Fruit fly (Drosophila melanogaster) whole organism, embryonic: Measurements from ENCODE around the gene CG3632.
A peak's percentile ranks its signal among the peaks of the same experiment; 100 is the strongest.

Experiments used
- CG13775 ChIP-seq: fragments of 200-800 bp; sonication (Bioruptor generic); optimal IDR thresholded peaks from 3 replicates; lab custom pipeline; 2017; ENCODE audit warnings: missing biosample characterization, mild to moderate bottlenecking, missing genetic modification characterization
- CG17612 ChIP-seq: fragments of 200-800 bp; sonication (Bioruptor generic); IDR thresholded peaks from 2 replicates; pipeline ENCODE4 v1.3.6; 2022; ENCODE audit warnings: missing biosample characterization, missing genetic modification characterization
- CG1832 ChIP-seq: fragments of 200-800 bp; sonication (Bioruptor generic); optimal IDR thresholded peaks from 2 replicates; lab custom pipeline; 2017; ENCODE audit warnings: missing biosample characterization, mild to moderate bottlenecking, missing genetic modification characterization, inconsistent platforms
- CG31224 ChIP-seq: fragments of 200-800 bp; sonication (Bioruptor generic); IDR thresholded peaks from 2 replicates; pipeline ENCODE4 v1.3.6; 2022; ENCODE audit warnings: missing biosample characterization, missing genetic modification characterization
- CG5953 ChIP-seq: fragments of 200-800 bp; sonication (Bioruptor generic); IDR thresholded peaks from 2 replicates; pipeline ENCODE4 v1.3.6; 2022; ENCODE audit warnings: missing biosample characterization, missing genetic modification characterization
- CG8944 ChIP-seq: fragments of 200-800 bp; sonication (Bioruptor generic); optimal IDR thresholded peaks from 3 replicates; lab custom pipeline; 2016; ENCODE audit warnings: missing biosample characterization, missing genetic modification characterization
- CG9876 ChIP-seq: fragments of 200-800 bp; sonication (Bioruptor generic); optimal IDR thresholded peaks from 2 replicates; lab custom pipeline; 2016; ENCODE audit warnings: missing biosample characterization, missing genetic modification characterization
- Ets65A ChIP-seq: fragments of 200-800 bp; sonication (Bioruptor generic); peaks from one replicate; lab custom pipeline; 2016; ENCODE audit warnings: missing biosample characterization, missing genetic modification characterization
- Fer2 ChIP-seq: fragments of 200-800 bp; sonication (Bioruptor generic); optimal IDR thresholded peaks from 2 replicates; lab custom pipeline; 2018; ENCODE audit warnings: missing biosample characterization, mild to moderate bottlenecking, missing genetic modification characterization, moderate library complexity
- GATAe ChIP-seq: fragments of 200-800 bp; sonication (Bioruptor generic); conservative IDR thresholded peaks from 2 replicates; pipeline ENCODE4 v1.3.6; 2022; ENCODE audit warnings: missing biosample characterization, missing genetic modification characterization
- Hmr ChIP-seq: fragments of 200-800 bp; sonication (Bioruptor generic); optimal IDR thresholded peaks from 3 replicates; lab custom pipeline; 2017; ENCODE audit warnings: mild to moderate bottlenecking, missing biosample characterization, missing genetic modification reagents, missing genetic modification characterization
- MESR4 ChIP-seq: fragments of 200-800 bp; sonication (Bioruptor generic); optimal IDR thresholded peaks from 2 replicates; lab custom pipeline; 2018; ENCODE audit warnings: missing biosample characterization, mild to moderate bottlenecking, missing genetic modification characterization, moderate library complexity
- MTF-1 ChIP-seq: fragments of 200-800 bp; sonication (Bioruptor generic); optimal IDR thresholded peaks from 2 replicates; lab custom pipeline; 2018; ENCODE audit warnings: missing biosample characterization, mild to moderate bottlenecking, missing genetic modification characterization, borderline replicate concordance
- Med ChIP-seq: fragments of 200-800 bp; sonication (Bioruptor generic); peaks from one replicate; lab custom pipeline; 2016; ENCODE audit warnings: missing biosample characterization, missing genetic modification characterization, mild to moderate bottlenecking, inconsistent platforms, moderate library complexity
- Mes4 ChIP-seq: fragments of 200-800 bp; sonication (Bioruptor generic); optimal IDR thresholded peaks from 2 replicates; lab custom pipeline; 2016; ENCODE audit warnings: missing biosample characterization, missing genetic modification characterization
- Myb ChIP-seq: fragments of 200-800 bp; sonication (Bioruptor generic); optimal IDR thresholded peaks from 2 replicates; lab custom pipeline; 2016; ENCODE audit warnings: missing biosample characterization, missing genetic modification characterization
- Poxn ChIP-seq: fragments of 200-800 bp; sonication (Bioruptor generic); IDR thresholded peaks from 2 replicates; pipeline ENCODE4 v1.3.6; 2022; ENCODE audit warnings: missing biosample characterization, missing genetic modification characterization
- Sin3A ChIP-seq: fragments of >200 bp; optimal IDR thresholded peaks from 2 replicates; lab custom pipeline; 2018
- Tbp ChIP-seq: fragments of >200 bp; optimal IDR thresholded peaks from 2 replicates; lab custom pipeline; 2018; ENCODE audit warnings: missing biosample characterization, missing genetic modification characterization
- Trl ChIP-seq, 3 experiments: fragments of >200 bp in 2 of 3; fragments of 200-800 bp in 1 of 3; sonication (Bioruptor generic) in 1 of 3; optimal IDR thresholded peaks; 2 replicates in 1 of 3; 3 replicates in 2 of 3; lab custom pipeline; 2016 to 2017; ENCODE audit warnings: missing biosample characterization in 1 of 3, missing genetic modification characterization in 1 of 3
- YL-1 ChIP-seq: fragments of 200-800 bp; sonication (Bioruptor generic); optimal IDR thresholded peaks from 3 replicates; lab custom pipeline; 2017; ENCODE audit warnings: missing biosample characterization, mild to moderate bottlenecking, missing genetic modification characterization
- amos ChIP-seq: fragments of 200-800 bp; sonication (Bioruptor generic); IDR thresholded peaks from 2 replicates; pipeline ENCODE4 v1.3.6; 2022; ENCODE audit warnings: missing biosample characterization, missing genetic modification characterization; ENCODE audit not compliant: partially characterized antibody
- bigmax ChIP-seq: fragments of 200-800 bp; sonication (Bioruptor generic); optimal IDR thresholded peaks from 2 replicates; lab custom pipeline; 2018; ENCODE audit warnings: missing biosample characterization, mild to moderate bottlenecking, missing genetic modification characterization
- cg ChIP-seq: fragments of 200-800 bp; sonication (Bioruptor generic); optimal IDR thresholded peaks from 3 replicates; lab custom pipeline; 2019; ENCODE audit warnings: missing biosample characterization, mild to moderate bottlenecking, missing genetic modification characterization, moderate library complexity
- ci ChIP-seq: fragments of 200-800 bp; sonication (Bioruptor generic); IDR thresholded peaks from 3 replicates; pipeline ENCODE4 v1.3.6; 2022; ENCODE audit warnings: missing biosample characterization, missing genetic modification characterization
- crol ChIP-seq: fragments of 200-800 bp; sonication (Bioruptor generic); IDR thresholded peaks from 2 replicates; pipeline ENCODE4 v1.3.6; 2022; ENCODE audit warnings: missing biosample characterization, missing genetic modification characterization
- dm ChIP-seq: fragments of 200-800 bp; sonication (Bioruptor generic); optimal IDR thresholded peaks from 3 replicates; lab custom pipeline; 2016; ENCODE audit warnings: missing biosample characterization, missing genetic modification characterization
- ems ChIP-seq: fragments of 200-800 bp; sonication (Bioruptor generic); optimal IDR thresholded peaks from 3 replicates; lab custom pipeline; 2016; ENCODE audit warnings: missing biosample characterization, missing genetic modification characterization
- exex ChIP-seq: fragments of 200-800 bp; sonication (Bioruptor generic); optimal IDR thresholded peaks from 4 replicates; lab custom pipeline; 2018; ENCODE audit warnings: missing biosample characterization, mild to moderate bottlenecking, missing genetic modification characterization, moderate library complexity
- gcm ChIP-seq: fragments of 200-800 bp; sonication (Bioruptor generic); optimal IDR thresholded peaks from 2 replicates; lab custom pipeline; 2019; ENCODE audit warnings: missing biosample characterization, mild to moderate bottlenecking, missing genetic modification characterization, moderate library complexity
- ind ChIP-seq: fragments of 200-800 bp; sonication (Bioruptor generic); optimal IDR thresholded peaks from 3 replicates; lab custom pipeline; 2016; ENCODE audit warnings: missing biosample characterization, missing genetic modification characterization
- insv ChIP-seq, 2 experiments: fragments of 200-800 bp; sonication (Bioruptor generic); optimal IDR thresholded peaks; 3 replicates each; lab custom pipeline; 2016 to 2018; ENCODE audit warnings: missing biosample characterization in 2 of 2, missing genetic modification characterization in 2 of 2
- knrl ChIP-seq: fragments of 200-800 bp; sonication (Bioruptor generic); IDR thresholded peaks from 3 replicates; pipeline ENCODE4 v1.3.6; 2022; ENCODE audit warnings: missing biosample characterization, missing genetic modification characterization; ENCODE audit not compliant: partially characterized antibody
- lov ChIP-seq, 2 experiments: fragments of 200-800 bp in 1 of 2; fragments of >200 bp in 1 of 2; sonication (Bioruptor generic) in 1 of 2; IDR thresholded peaks in 1 of 2; optimal IDR thresholded peaks in 1 of 2; 2 replicates in 1 of 2; 3 replicates in 1 of 2; pipeline versions ENCODE4 v1.3.6 to Lab custom; 2017 to 2022; ENCODE audit warnings: missing biosample characterization in 1 of 2, missing genetic modification characterization in 1 of 2
- luna ChIP-seq: fragments of 200-800 bp; sonication (Bioruptor generic); optimal IDR thresholded peaks from 2 replicates; lab custom pipeline; 2016; ENCODE audit warnings: missing biosample characterization, missing genetic modification characterization
- pita ChIP-seq: fragments of 200-800 bp; sonication (Bioruptor generic); optimal IDR thresholded peaks from 2 replicates; lab custom pipeline; 2017; ENCODE audit warnings: missing biosample characterization, mild to moderate bottlenecking, missing genetic modification characterization
- schlank ChIP-seq: fragments of 200-800 bp; sonication (Bioruptor generic); optimal IDR thresholded peaks from 2 replicates; lab custom pipeline; 2018; ENCODE audit warnings: missing biosample characterization, mild to moderate bottlenecking, missing genetic modification characterization
- sim ChIP-seq: fragments of 200-800 bp; sonication (Bioruptor generic); IDR thresholded peaks from 2 replicates; pipeline ENCODE4 v1.3.6; 2022; ENCODE audit warnings: missing biosample characterization, missing genetic modification characterization
- stc ChIP-seq: fragments of 200-800 bp; sonication (Bioruptor generic); IDR thresholded peaks from 2 replicates; pipeline ENCODE4 v1.3.6; 2022; ENCODE audit warnings: missing biosample characterization, missing genetic modification characterization
- sug ChIP-seq: fragments of 200-800 bp; optimal IDR thresholded peaks from 2 replicates; lab custom pipeline; 2019; ENCODE audit warnings: missing biosample characterization, mild to moderate bottlenecking, missing genetic modification characterization, moderate library complexity
- tin ChIP-seq: fragments of 200-800 bp; sonication (Bioruptor generic); optimal IDR thresholded peaks from 3 replicates; lab custom pipeline; 2016; ENCODE audit warnings: missing biosample characterization, missing genetic modification characterization
- trem ChIP-seq: fragments of 200-800 bp; optimal IDR thresholded peaks from 3 replicates; lab custom pipeline; 2019; ENCODE audit warnings: missing biosample characterization, mild to moderate bottlenecking, missing genetic modification characterization, moderate library complexity
- usp ChIP-seq: fragments of >200 bp; optimal IDR thresholded peaks from 2 replicates; lab custom pipeline; 2017; ENCODE audit warnings: missing biosample characterization, missing genetic modification characterization
- zf30C ChIP-seq: fragments of 200-800 bp; sonication (Bioruptor generic); optimal IDR thresholded peaks from 3 replicates; lab custom pipeline; 2018; ENCODE audit warnings: missing biosample characterization, mild to moderate bottlenecking, missing genetic modification characterization

Gene CG3632

dm6 chrX:16288492-16288964 lies 7.9 kb upstream of the CG3632 start, which contains the start of the genes CG32576 and caz (continued):
- no peak for TF ChIP-seq usp (GFP tag; lab: Kevin White, UChicago)
- peak; percentile 29 for TF ChIP-seq ind (GFP tag; lab: Kevin White, UChicago)
- TF ChIP-seq lov (optimal IDR thresholded peaks at IDR 0.05; lab: Kevin White, UChicago) = no peak
- no peak for TF ChIP-seq lov (GFP tag; IDR thresholded peaks at IDR 0.05; lab: Robert Waterston, UW)
- TF ChIP-seq tin (GFP tag; lab: Kevin White, UChicago) = peak; percentile 22
- TF ChIP-seq Myb = peak; percentile 40
- peak; percentile 60 for TF ChIP-seq trem
- no peak for TF ChIP-seq gcm
- TF ChIP-seq CG9876 (GFP tag; lab: Kevin White, UChicago) = no peak
- TF ChIP-seq crol (GFP tag; lab: Robert Waterston, UW) = no peak
- TF ChIP-seq Tbp (GFP tag; lab: Kevin White, UChicago) = no peak
- no peak for TF ChIP-seq pita
- no peak for TF ChIP-seq ems (GFP tag; lab: Kevin White, UChicago)
- no peak for TF ChIP-seq CG8944 (GFP tag; lab: Kevin White, UChicago)
- no peak for TF ChIP-seq CG17612
- no peak for TF ChIP-seq CG1832
- peak; percentile 79 for TF ChIP-seq knrl (GFP tag; lab: Robert Waterston, UW)
- peak; percentile 37 for TF ChIP-seq Fer2
- no peak for TF ChIP-seq schlank
- TF ChIP-seq CG13775 (GFP tag; lab: Kevin White, UChicago) = no peak
- TF ChIP-seq ci = 0 out of 3 replicates have a peak, but pooled peaks have one; percentile 30
- no peak for TF ChIP-seq sim (GFP tag; lab: Robert Waterston, UW)
- no peak for TF ChIP-seq Mes4
- TF ChIP-seq luna (GFP tag; lab: Kevin White, UChicago) = no peak
- TF ChIP-seq zf30C (GFP tag; lab: Kevin White, UChicago) = no peak

dm6 chrX:16288999-16289398 lies 7.5 kb upstream of the CG3632 start:
- peak; percentile 16 for TF ChIP-seq Med (GFP tag; lab: Kevin White, UChicago)
- no peak for TF ChIP-seq Sin3A (lab: Kevin White, UChicago)
- peak; percentile 92 for TF ChIP-seq bigmax (GFP tag; lab: Kevin White, UChicago)
- peak; percentile 42 for TF ChIP-seq dm (GFP tag; lab: Kevin White, UChicago)
- peak; percentile 17 for TF ChIP-seq Ets65A (GFP tag; lab: Kevin White, UChicago)
- TF ChIP-seq Poxn = no peak
- peak; percentile 48 for TF ChIP-seq YL-1 (GFP tag; lab: Kevin White, UChicago)
- TF ChIP-seq Hmr (GFP tag; lab: Kevin White, UChicago) = no peak
- TF ChIP-seq Trl (optimal IDR thresholded peaks at IDR 0.05; lab: Kevin White, UChicago) = no peak
- no peak for TF ChIP-seq Trl (GFP tag; optimal IDR thresholded peaks at IDR 0.05; lab: Kevin White, UChicago)
- peak; percentile 41 for TF ChIP-seq cg (GFP tag; lab: Kevin White, UChicago)
- TF ChIP-seq MESR4 (GFP tag; lab: Kevin White, UChicago) = peak; percentile 57
- no peak for TF ChIP-seq CG5953 (GFP tag; lab: Robert Waterston, UW)

dm6 chrX:16292646-16293045 lies 3.8 kb upstream of the CG3632 start:
- TF ChIP-seq MTF-1 (GFP tag; lab: Kevin White, UChicago) (no peak), amos (GFP tag; lab: Robert Waterston, UW) (no peak), GATAe (GFP tag; lab: Robert Waterston, UW) (no peak), CG31224 (GFP tag; lab: Robert Waterston, UW) (no peak), insv (GFP tag; optimal IDR thresholded peaks at IDR 0.05; lab: Kevin White, UChicago) (no peak), Med (GFP tag; lab: Kevin White, UChicago) (peak; percentile 48), crol (GFP tag; lab: Robert Waterston, UW) (peak; percentile 20; the same call in 1 of the 2 replicates), exex (tag; lab: Kevin White, UChicago) (peak; percentile 69), sug (tag; lab: Kevin White, UChicago) (peak; percentile 25), stc (GFP tag; lab: Robert Waterston, UW) (no peak)
